Fruit fly (Drosophila melanogaster): ENCODE data around the gene CG8087.

CG8087 gene

DNA sequence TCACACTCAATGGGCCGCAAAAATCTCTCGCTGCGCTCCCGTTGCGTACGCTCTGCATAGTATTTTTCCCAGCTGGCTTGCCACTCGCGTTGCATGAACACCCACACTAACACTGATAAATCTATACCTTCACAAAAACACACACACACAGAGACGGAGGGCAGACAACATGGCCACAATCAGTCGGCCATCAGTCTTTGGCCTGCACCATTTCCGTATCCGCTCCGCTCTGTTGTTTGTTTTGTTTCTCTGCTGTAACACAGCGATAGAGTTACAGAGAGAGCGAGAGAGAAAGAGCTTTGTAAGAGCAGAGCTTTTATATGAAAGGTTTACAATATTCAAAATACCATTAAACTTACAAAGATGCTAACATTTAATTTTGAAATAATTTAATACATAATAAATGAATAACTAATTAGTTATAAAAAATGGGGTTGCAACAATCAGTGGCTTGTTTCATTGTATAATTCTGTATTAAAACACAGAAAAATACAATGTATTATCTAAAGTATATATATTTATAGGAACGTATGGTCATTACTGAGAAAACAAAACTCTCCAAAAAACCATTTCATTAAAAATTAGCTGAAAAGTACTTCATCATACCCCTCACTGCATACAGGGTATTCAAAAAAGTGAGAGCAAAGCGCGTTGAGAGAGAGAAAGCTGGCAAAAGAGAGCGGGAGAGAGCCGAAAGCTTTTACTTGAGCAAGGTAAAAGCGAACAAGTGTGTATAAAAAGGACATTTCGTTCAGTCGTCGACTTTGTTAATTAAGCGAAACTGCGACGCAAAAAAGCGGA is 44.5 kb upstream of the CG8087 start, which contains the start of gene CG14853 (continued):
- peak; percentile 83 for TF ChIP-seq CG15601 (tag; optimal IDR thresholded peaks at IDR 0.05)
- TF ChIP-seq CG9215 (GFP tag; IDR thresholded peaks at IDR 0.05), result peak; percentile 47
- peak; percentile 78 for TF ChIP-seq mirr (GFP tag; optimal IDR thresholded peaks at IDR 0.05)
- peak; percentile 49; the same call in 2 of the 3 replicates for TF ChIP-seq CG34422 (GFP tag; IDR thresholded peaks at IDR 0.05)
- TF ChIP-seq CG1792 (GFP tag; optimal IDR thresholded peaks at IDR 0.05), result no peak
- peak; percentile 80 for TF ChIP-seq CG14050 (GFP tag; IDR thresholded peaks at IDR 0.05)
- no peak for TF ChIP-seq CG15073 (GFP tag; optimal IDR thresholded peaks at IDR 0.05)
- TF ChIP-seq psq (GFP tag; optimal IDR thresholded peaks at IDR 0.05), result peak; percentile 56
- TF ChIP-seq eyg (GFP tag; optimal IDR thresholded peaks at IDR 0.05), result peak; percentile 4
- TF ChIP-seq ap (GFP tag; IDR thresholded peaks at IDR 0.05), result peak; percentile 79
- TF ChIP-seq Sox100B (GFP tag; optimal IDR thresholded peaks at IDR 0.05), result peak; percentile 75
- TF ChIP-seq repo (GFP tag; optimal IDR thresholded peaks at IDR 0.05), result no peak
- peak; percentile 26 for TF ChIP-seq Mes4 (GFP tag; optimal IDR thresholded peaks at IDR 0.05)
- TF ChIP-seq CG6683 (GFP tag; optimal IDR thresholded peaks at IDR 0.05), result peak; percentile 29
- TF ChIP-seq CG6854 (GFP tag; optimal IDR thresholded peaks at IDR 0.05), result peak; percentile 61
- TF ChIP-seq YL-1 (GFP tag; optimal IDR thresholded peaks at IDR 0.05), result peak; percentile 9
- TF ChIP-seq CG2678 (tag; optimal IDR thresholded peaks at IDR 0.05), result peak; percentile 88
- TF ChIP-seq grau (tag; optimal IDR thresholded peaks at IDR 0.05), result peak; percentile 92
- TF ChIP-seq CG6272 (GFP tag; IDR thresholded peaks at IDR 0.05), result no peak
- TF ChIP-seq fu2 (GFP tag; optimal IDR thresholded peaks at IDR 0.05), result no peak
- TF ChIP-seq yki (optimal IDR thresholded peaks at IDR 0.05), result no peak
- TF ChIP-seq hth (optimal IDR thresholded peaks at IDR 0.05), result no peak
- TF ChIP-seq run (tag; optimal IDR thresholded peaks at IDR 0.05), result peak; percentile 40
- no peak for TF ChIP-seq tup (GFP tag; optimal IDR thresholded peaks at IDR 0.05)
- peak; percentile 14 for TF ChIP-seq chn (GFP tag; optimal IDR thresholded peaks at IDR 0.05)
- TF ChIP-seq CG2116 (GFP tag; optimal IDR thresholded peaks at IDR 0.05), result peak; percentile 53
- peak in 1 of 2 experiments; percentile 47 for TF ChIP-seq insv (GFP tag; optimal IDR thresholded peaks at IDR 0.05)
- peak; percentile 81 for TF ChIP-seq wor (GFP tag; IDR thresholded peaks at IDR 0.05)
- peak; percentile 79 for TF ChIP-seq CG6765 (GFP tag; optimal IDR thresholded peaks at IDR 0.05)
- peak; percentile 65 for TF ChIP-seq nerfin-1 (tag; optimal IDR thresholded peaks at IDR 0.05)
- TF ChIP-seq tgo (GFP tag; IDR thresholded peaks at IDR 0.05), result peak; percentile 71; the same call in 2 of the 3 replicates
- peak; percentile 76 for TF ChIP-seq Ptx1 (GFP tag; IDR thresholded peaks at IDR 0.05)
- TF ChIP-seq pan (optimal IDR thresholded peaks at IDR 0.05), result no peak
- TF ChIP-seq pan (GFP tag; optimal IDR thresholded peaks at IDR 0.05 in 1 of 2, IDR thresholded peaks at IDR 0.05 in 1 of 2), result peak in 1 of 2 experiments; percentile 87
- peak; percentile 42 for TF ChIP-seq al (GFP tag; IDR thresholded peaks at IDR 0.05)
- TF ChIP-seq CG31441 (GFP tag; IDR thresholded peaks at IDR 0.05), result peak; percentile 89
- no peak for TF ChIP-seq tll (GFP tag; optimal IDR thresholded peaks at IDR 0.05)
- peak; percentile 46 for TF ChIP-seq CG11247 (GFP tag; IDR thresholded peaks at IDR 0.05)
- no peak for TF ChIP-seq Dip3 (GFP tag; optimal IDR thresholded peaks at IDR 0.05)
- no peak for TF ChIP-seq knrl (GFP tag; IDR thresholded peaks at IDR 0.05; ENCODE audit: partially characterized antibody)
- TF ChIP-seq phol (tag; optimal IDR thresholded peaks at IDR 0.05), result peak; percentile 83
- TF ChIP-seq CG14014 (GFP tag; IDR thresholded peaks at IDR 0.05), result peak; percentile 74
- peak; percentile 86 for TF ChIP-seq CG6813 (GFP tag; optimal IDR thresholded peaks at IDR 0.05)
- peak; percentile 77 for TF ChIP-seq Dek (tag; optimal IDR thresholded peaks at IDR 0.05)
- TF ChIP-seq dimm (GFP tag; IDR thresholded peaks at IDR 0.05), result peak; percentile 17; the same call in 1 of the 2 replicates
- no peak for TF ChIP-seq jumu (GFP tag; optimal IDR thresholded peaks at IDR 0.05)
- TF ChIP-seq Drgx (GFP tag; IDR thresholded peaks at IDR 0.05), result no peak; the same call in 1 of the 2 replicates
- peak; percentile 63 for TF ChIP-seq ssp (GFP tag; IDR thresholded peaks at IDR 0.05)
- TF ChIP-seq CG13775 (GFP tag; optimal IDR thresholded peaks at IDR 0.05), result peak; percentile 71
- no peak for TF ChIP-seq ac (GFP tag; optimal IDR thresholded peaks at IDR 0.05)

Data from whole organism, embryonic.